Worm (Caenorhabditis elegans) whole organism, young adult: Measurements from ENCODE around the gene drr-1.

Source experiments
- B0261.1 ChIP-seq: sonication (generic microtip); optimal IDR thresholded peaks from 2 replicates; lab custom pipeline; 2016; ENCODE audit warnings: mild to moderate bottlenecking, missing genetic modification characterization, moderate library complexity, missing compliant biosample characterization
- C17E4.6 ChIP-seq: fragments of 200-800 bp; sonication (Bioruptor generic); IDR thresholded peaks from 2 replicates; pipeline ENCODE4 v1.3.6; 2022; ENCODE audit warnings: missing genetic modification reagents, missing genetic modification characterization, missing compliant biosample characterization
- D2030.7 ChIP-seq: fragments of 200-800 bp; sonication (Bioruptor generic); IDR thresholded peaks from 2 replicates; pipeline ENCODE4 v1.3.6; 2022; ENCODE audit warnings: missing genetic modification reagents, missing genetic modification characterization, missing compliant biosample characterization
- F22D6.2 ChIP-seq: sonication (generic microtip); optimal IDR thresholded peaks from 2 replicates; lab custom pipeline; 2016; ENCODE audit warnings: mild to moderate bottlenecking, missing genetic modification characterization, missing compliant biosample characterization
- F23B12.7 ChIP-seq: sonication (generic microtip); optimal IDR thresholded peaks from 2 replicates; lab custom pipeline; 2017; ENCODE audit warnings: missing genetic modification characterization, mild to moderate bottlenecking, missing compliant biosample characterization, antibody characterized with exemption, moderate library complexity; ENCODE audit not compliant: insufficient read depth
- F33H1.4 ChIP-seq: fragments of 200-800 bp; sonication (Bioruptor generic); IDR thresholded peaks from 2 replicates; pipeline ENCODE4 v1.3.6; 2022; ENCODE audit warnings: missing genetic modification reagents, missing genetic modification characterization, missing compliant biosample characterization
- F52B5.7 ChIP-seq: sonication (generic microtip); optimal IDR thresholded peaks from 2 replicates; lab custom pipeline; 2016; ENCODE audit warnings: mild to moderate bottlenecking, missing genetic modification characterization, missing compliant biosample characterization
- F57A8.1 ChIP-seq: fragments of 200-800 bp; sonication (Bioruptor generic); optimal IDR thresholded peaks from 2 replicates; lab custom pipeline; 2018; ENCODE audit warnings: mild to moderate bottlenecking, missing genetic modification characterization, moderate library complexity, missing compliant biosample characterization
- F57C9.4 ChIP-seq: sonication (generic microtip); optimal IDR thresholded peaks from 2 replicates; lab custom pipeline; 2017; ENCODE audit warnings: mild to moderate bottlenecking, missing genetic modification characterization, missing compliant biosample characterization
- T26A5.8 ChIP-seq: sonication (generic microtip); optimal IDR thresholded peaks from 2 replicates; lab custom pipeline; 2016; ENCODE audit warnings: missing genetic modification characterization, missing compliant biosample characterization
- Y67H2A.10 ChIP-seq: fragments of 200-800 bp; sonication (Bioruptor generic); conservative IDR thresholded peaks from 2 replicates; pipeline ENCODE4 v1.3.6; 2022; ENCODE audit warnings: missing genetic modification reagents, missing genetic modification characterization, missing compliant biosample characterization
- Y79H2A.3 ChIP-seq: fragments of 200-800 bp; sonication (Bioruptor generic); conservative IDR thresholded peaks from 2 replicates; pipeline ENCODE4 v1.3.6; 2022; ENCODE audit warnings: missing genetic modification reagents, missing genetic modification characterization, missing compliant biosample characterization
- athp-1 ChIP-seq: sonication (generic microtip); optimal IDR thresholded peaks from 2 replicates; lab custom pipeline; 2017; ENCODE audit warnings: mild to moderate bottlenecking, missing genetic modification characterization, missing compliant biosample characterization
- attf-6 ChIP-seq: fragments of 200-800 bp; sonication (Bioruptor generic); IDR thresholded peaks from 2 replicates; pipeline ENCODE4 v1.3.6; 2022; ENCODE audit warnings: missing genetic modification reagents, missing genetic modification characterization, missing compliant biosample characterization
- ceh-27 ChIP-seq: fragments of 200-800 bp; sonication (Bioruptor generic); optimal IDR thresholded peaks from 2 replicates; lab custom pipeline; 2018; ENCODE audit warnings: mild to moderate bottlenecking, missing genetic modification characterization, moderate library complexity, missing compliant biosample characterization
- ceh-58 ChIP-seq: fragments of 200-800 bp; sonication (Bioruptor generic); IDR thresholded peaks from 2 replicates; pipeline ENCODE4 v1.3.6; 2022; ENCODE audit warnings: missing genetic modification characterization, missing compliant biosample characterization
- ceh-91 ChIP-seq: fragments of 200-800 bp; sonication (Bioruptor generic); IDR thresholded peaks from 2 replicates; pipeline ENCODE4 v1.3.6; 2022; ENCODE audit warnings: missing genetic modification reagents, missing genetic modification characterization, missing compliant biosample characterization
- dox-1 ChIP-seq: fragments of 200-800 bp; sonication (Bioruptor generic); IDR thresholded peaks from 2 replicates; pipeline ENCODE4 v1.3.6; 2022; ENCODE audit warnings: missing genetic modification reagents, missing genetic modification characterization, missing compliant biosample characterization
- efl-1 ChIP-seq: fragments of 150-350 bp; optimal IDR thresholded peaks from 2 replicates; lab custom pipeline; 2014; ENCODE audit warnings: missing biosample characterization, missing genetic modification reagents, missing genetic modification characterization
- ekl-4 ChIP-seq: fragments of 200-800 bp; sonication (Bioruptor generic); IDR thresholded peaks from 2 replicates; pipeline ENCODE4 v1.3.6; 2022; ENCODE audit warnings: missing genetic modification reagents, missing genetic modification characterization, missing compliant biosample characterization
- ets-4 ChIP-seq: fragments of 200-800 bp; sonication (Bioruptor generic); optimal IDR thresholded peaks from 2 replicates; lab custom pipeline; 2018; ENCODE audit warnings: mild to moderate bottlenecking, missing genetic modification characterization, missing compliant biosample characterization
- gei-17 ChIP-seq: fragments of 200-800 bp; sonication (Bioruptor generic); optimal IDR thresholded peaks from 2 replicates; lab custom pipeline; 2018; ENCODE audit warnings: mild to moderate bottlenecking, missing genetic modification characterization, missing compliant biosample characterization
- hlh-12 ChIP-seq: sonication (generic microtip); optimal IDR thresholded peaks from 2 replicates; lab custom pipeline; 2016; ENCODE audit warnings: missing genetic modification characterization, missing compliant biosample characterization
- hmg-1.2 ChIP-seq: fragments of 200-800 bp; sonication (Bioruptor generic); IDR thresholded peaks from 2 replicates; pipeline ENCODE4 v1.3.6; 2022; ENCODE audit warnings: missing genetic modification reagents, missing genetic modification characterization, missing compliant biosample characterization
- hrde-1 ChIP-seq: sonication (generic microtip); optimal IDR thresholded peaks from 2 replicates; lab custom pipeline; 2016; ENCODE audit warnings: missing genetic modification characterization, mild to moderate bottlenecking, missing compliant biosample characterization, moderate library complexity, missing genotype, missing genetic modification reagents, borderline replicate concordance
- let-526 ChIP-seq: fragments of 200-800 bp; sonication (Bioruptor generic); IDR thresholded peaks from 2 replicates; pipeline ENCODE4 v1.3.6; 2022; ENCODE audit warnings: missing genetic modification reagents, missing genetic modification characterization, missing compliant biosample characterization
- let-607 ChIP-seq, 2 experiments: fragments of 200-800 bp in 1 of 2; sonication (Bioruptor generic) in 1 of 2; sonication (generic microtip) in 1 of 2; optimal IDR thresholded peaks; 2 replicates each; lab custom pipeline; 2016 to 2018; ENCODE audit warnings: mild to moderate bottlenecking in 2 of 2, missing compliant biosample characterization in 2 of 2, missing genetic modification characterization in 2 of 2, moderate library complexity in 2 of 2, missing genotype in 1 of 2
- lin-26 ChIP-seq: fragments of 200-800 bp; sonication (Bioruptor generic); IDR thresholded peaks from 2 replicates; pipeline ENCODE4 v1.3.6; 2022; ENCODE audit warnings: missing genetic modification reagents, missing genetic modification characterization, missing compliant biosample characterization
- lsl-1 ChIP-seq: fragments of 200-800 bp; sonication (Bioruptor generic); optimal IDR thresholded peaks from 2 replicates; lab custom pipeline; 2018; ENCODE audit warnings: mild to moderate bottlenecking, missing genetic modification characterization, moderate library complexity, missing compliant biosample characterization
- lsy-27 ChIP-seq: sonication (generic microtip); optimal IDR thresholded peaks from 2 replicates; lab custom pipeline; 2017; ENCODE audit warnings: missing genetic modification characterization, mild to moderate bottlenecking, missing compliant biosample characterization, antibody characterized with exemption, missing genotype, borderline replicate concordance; ENCODE audit not compliant: insufficient read depth
- madf-3 ChIP-seq: fragments of 200-800 bp; sonication (Bioruptor generic); IDR thresholded peaks from 2 replicates; pipeline ENCODE4 v1.3.6; 2022; ENCODE audit warnings: missing genetic modification reagents, missing genetic modification characterization, missing compliant biosample characterization
- madf-8 ChIP-seq: fragments of 200-800 bp; sonication (Bioruptor generic); conservative IDR thresholded peaks from 2 replicates; pipeline ENCODE4 v1.3.6; 2022; ENCODE audit warnings: missing genetic modification reagents, missing genetic modification characterization, missing compliant biosample characterization
- mcd-1 ChIP-seq: fragments of 200-800 bp; sonication (Bioruptor generic); IDR thresholded peaks from 2 replicates; pipeline ENCODE4 v1.3.6; 2022; ENCODE audit warnings: missing genetic modification reagents, missing genetic modification characterization, missing compliant biosample characterization
- nfya-1 ChIP-seq: sonication (generic microtip); optimal IDR thresholded peaks from 2 replicates; lab custom pipeline; 2017; ENCODE audit warnings: antibody characterized with exemption, missing compliant biosample characterization, missing genetic modification characterization, borderline replicate concordance; ENCODE audit not compliant: insufficient read depth
- nhr-80 ChIP-seq: sonication (generic microtip); optimal IDR thresholded peaks from 2 replicates; lab custom pipeline; 2016; ENCODE audit warnings: missing genetic modification characterization, missing compliant biosample characterization
- pbrm-1 ChIP-seq: fragments of 200-800 bp; sonication (Bioruptor generic); IDR thresholded peaks from 2 replicates; pipeline ENCODE4 v1.3.6; 2022; ENCODE audit warnings: missing genetic modification reagents, missing genetic modification characterization, missing compliant biosample characterization
- rec-8 ChIP-seq, 2 experiments: sonication (generic microtip); optimal IDR thresholded peaks; 2 replicates each; lab custom pipeline; 2016; ENCODE audit warnings: mild to moderate bottlenecking in 2 of 2, missing genetic modification characterization in 2 of 2, missing genetic modification reagents in 2 of 2, missing genotype in 2 of 2, missing biosample characterization in 1 of 2, missing compliant biosample characterization in 1 of 2, moderate library complexity in 1 of 2
- sdz-38 ChIP-seq: sonication (generic microtip); optimal IDR thresholded peaks from 2 replicates; lab custom pipeline; 2016; ENCODE audit warnings: missing genotype, missing genetic modification characterization, missing compliant biosample characterization
- snpc-1.3 ChIP-seq: sonication (generic microtip); optimal IDR thresholded peaks from 2 replicates; lab custom pipeline; 2017; ENCODE audit warnings: missing genetic modification characterization, mild to moderate bottlenecking, missing compliant biosample characterization, antibody characterized with exemption, moderate library complexity, missing genotype, missing genetic modification reagents; ENCODE audit not compliant: insufficient read depth
- snpc-4 ChIP-seq, 5 experiments: fragments of 150-350 bp in 1 of 5; sonication (generic microtip) in 4 of 5; optimal IDR thresholded peaks; 2 replicates each; lab custom pipeline; 2014 to 2018; ENCODE audit warnings: missing genetic modification characterization in 5 of 5, missing biosample characterization in 3 of 5, antibody characterized with exemption in 2 of 5, mild to moderate bottlenecking in 2 of 5, missing compliant biosample characterization in 2 of 5, missing genotype in 2 of 5, moderate library complexity in 2 of 5, missing genetic modification reagents in 1 of 5
- tbp1 ChIP-seq: fragments of 200-800 bp; sonication (Bioruptor generic); optimal IDR thresholded peaks from 2 replicates; lab custom pipeline; 2018; ENCODE audit warnings: mild to moderate bottlenecking, missing genetic modification characterization, missing compliant biosample characterization
- unc-130 ChIP-seq: sonication (generic microtip); optimal IDR thresholded peaks from 2 replicates; lab custom pipeline; 2016; ENCODE audit warnings: missing genetic modification reagents, missing genetic modification characterization, missing compliant biosample characterization
- zim-3 ChIP-seq: sonication (generic microtip); optimal IDR thresholded peaks from 2 replicates; lab custom pipeline; 2017; ENCODE audit warnings: mild to moderate bottlenecking, missing genetic modification characterization, moderate library complexity, missing compliant biosample characterization
- ztf-26 ChIP-seq: sonication (generic microtip); optimal IDR thresholded peaks from 2 replicates; lab custom pipeline; 2017; ENCODE audit warnings: missing genetic modification characterization, missing compliant biosample characterization
- ztf-28 ChIP-seq: fragments of 200-800 bp; sonication (Bioruptor generic); IDR thresholded peaks from 2 replicates; pipeline ENCODE4 v1.3.6; 2022; ENCODE audit warnings: missing genetic modification reagents, missing genetic modification characterization, missing compliant biosample characterization
- ztf-3 ChIP-seq: fragments of 200-800 bp; sonication (Bioruptor generic); optimal IDR thresholded peaks from 2 replicates; lab custom pipeline; 2018; ENCODE audit warnings: mild to moderate bottlenecking, missing genetic modification characterization, missing compliant biosample characterization
- ztf-6 ChIP-seq: fragments of 200-800 bp; sonication (Bioruptor generic); IDR thresholded peaks from 2 replicates; pipeline ENCODE4 v1.3.6; 2022; ENCODE audit warnings: missing genetic modification reagents, missing genetic modification characterization, missing compliant biosample characterization

drr-1 gene

ce11 chrII:13521977-13522404 is 26.3 kb upstream of the drr-1 start (continued):
- TF ChIP-seq ekl-4 (GFP tag; lab: Robert Waterston, UW) (peak; percentile 87), ceh-91 (GFP tag; lab: Robert Waterston, UW) (no peak), lin-26 (GFP tag; lab: Robert Waterston, UW) (peak; percentile 83), ztf-6 (GFP tag; lab: Robert Waterston, UW) (no peak), ceh-27 (GFP tag; lab: Kevin White, UChicago) (peak; percentile 26), let-526 (GFP tag; lab: Robert Waterston, UW) (0 out of 2 replicates have a peak, but pooled peaks have one; percentile 42), Y67H2A.10 (GFP tag; lab: Robert Waterston, UW) (no peak), tbp1 (GFP tag; lab: Kevin White, UChicago) (peak; percentile 76), hlh-12 (tag; lab: Kevin White, UChicago) (no peak), F52B5.7 (tag; lab: Kevin White, UChicago) (no peak), unc-130 (GFP tag; lab: Kevin White, UChicago) (peak; percentile 67), pbrm-1 (GFP tag; lab: Robert Waterston, UW) (peak; percentile 94), let-607 (tag; optimal IDR thresholded peaks at IDR 0.05; lab: Kevin White, UChicago) (no peak), ztf-28 (GFP tag; lab: Robert Waterston, UW) (no peak), gei-17 (no peak), mcd-1 (GFP tag; lab: Robert Waterston, UW) (peak; percentile 56), sdz-38 (no peak), F33H1.4 (GFP tag; lab: Robert Waterston, UW) (peak; percentile 60), F57A8.1 (no peak), C17E4.6 (GFP tag; lab: Robert Waterston, UW) (no peak), nfya-1 (tag; lab: Kevin White, UChicago) (no peak), snpc-4 (GFP tag; optimal IDR thresholded peaks at IDR 0.05; lab: Kevin White, UChicago) (peak; percentile 97), snpc-4 (tag; optimal IDR thresholded peaks at IDR 0.05; lab: Kevin White, UChicago) (peak; percentile 94 to 98 (median 96)), D2030.7 (peak; percentile 97), lsy-27 (no peak), madf-3 (GFP tag; lab: Robert Waterston, UW) (0 out of 2 replicates have a peak, but pooled peaks have one; percentile 66), lsl-1 (GFP tag; lab: Kevin White, UChicago) (peak; percentile 76), hmg-1.2 (GFP tag; lab: Robert Waterston, UW) (peak; percentile 93), snpc-1.3 (tag; lab: Kevin White, UChicago) (peak; percentile 74), B0261.1 (tag; lab: Kevin White, UChicago) (no peak), attf-6 (peak; percentile 96), nhr-80 (tag; lab: Kevin White, UChicago) (no peak), T26A5.8 (tag; lab: Kevin White, UChicago) (no peak), F23B12.7 (no peak), zim-3 (tag; lab: Kevin White, UChicago) (no peak), dox-1 (peak; percentile 68), ztf-26 (tag; lab: Kevin White, UChicago) (no peak), madf-8 (GFP tag; lab: Robert Waterston, UW) (no peak; the same call in 1 of the 2 replicates), hrde-1 (tag; lab: Kevin White, UChicago) (peak; percentile 92), ets-4 (GFP tag; lab: Kevin White, UChicago) (no peak), rec-8 (tag; optimal IDR thresholded peaks at IDR 0.05; lab: Kevin White, UChicago) (peak in 1 of 2 experiments; percentile 51), F57C9.4 (tag; lab: Kevin White, UChicago) (no peak), ceh-58 (no peak), ztf-3 (GFP tag; lab: Kevin White, UChicago) (no peak), athp-1 (tag; lab: Kevin White, UChicago) (no peak), Y79H2A.3 (GFP tag; lab: Robert Waterston, UW) (peak; percentile 76), F22D6.2 (no peak), efl-1 (GFP tag; lab: Kevin White, UChicago) (peak; percentile 30)
